Worm (Caenorhabditis elegans) whole organism, L2 larva: ENCODE data around the gene cest-24.
A peak's percentile ranks its signal among the peaks of the same experiment; 100 is the strongest.

Source experiments
- C34F6.9 ChIP-seq: fragments of 150-350 bp; optimal IDR thresholded peaks from 2 replicates; lab custom pipeline; 2014; ENCODE audit warnings: missing biosample characterization, missing genetic modification characterization
- F13H6.1 ChIP-seq: sonication (generic microtip); optimal IDR thresholded peaks from 2 replicates; lab custom pipeline; 2016; ENCODE audit warnings: missing genetic modification characterization, missing compliant biosample characterization
- Y55F3AM.14 ChIP-seq: fragments of 200-800 bp; sonication (Bioruptor generic); optimal IDR thresholded peaks from 2 replicates; lab custom pipeline; 2018; ENCODE audit warnings: mild to moderate bottlenecking, missing genetic modification characterization, missing compliant biosample characterization
- ZK546.5 ChIP-seq: sonication (generic microtip); optimal IDR thresholded peaks from 2 replicates; lab custom pipeline; 2017; ENCODE audit warnings: missing biosample characterization, missing genetic modification characterization
- alr-1 ChIP-seq: fragments of 150-350 bp; optimal IDR thresholded peaks from 2 replicates; lab custom pipeline; 2014; ENCODE audit warnings: missing biosample characterization, missing genetic modification characterization
- aly-2 ChIP-seq: fragments of 150-350 bp; optimal IDR thresholded peaks from 2 replicates; lab custom pipeline; 2014; ENCODE audit warnings: missing biosample characterization, missing genetic modification characterization
- blmp-1 ChIP-seq: sonication (generic microtip); optimal IDR thresholded peaks from 2 replicates; lab custom pipeline; 2017; ENCODE audit warnings: missing genetic modification characterization, mild to moderate bottlenecking, missing compliant biosample characterization, antibody characterized with exemption, moderate library complexity; ENCODE audit not compliant: insufficient read depth
- ceh-16 ChIP-seq: fragments of 150-350 bp; optimal IDR thresholded peaks from 2 replicates; lab custom pipeline; 2014; ENCODE audit warnings: missing biosample characterization, missing genetic modification characterization
- ceh-82 ChIP-seq: fragments of 150-350 bp; optimal IDR thresholded peaks from 2 replicates; lab custom pipeline; 2014; ENCODE audit warnings: missing biosample characterization, missing genetic modification characterization
- elt-1 ChIP-seq: fragments of 150-350 bp; optimal IDR thresholded peaks from 2 replicates; lab custom pipeline; 2014; ENCODE audit warnings: missing biosample characterization, missing genetic modification characterization
- elt-3 ChIP-seq: sonication (generic microtip); optimal IDR thresholded peaks from 2 replicates; lab custom pipeline; 2017; ENCODE audit warnings: missing biosample characterization, missing genetic modification characterization
- fos-1 ChIP-seq: fragments of 150-350 bp; optimal IDR thresholded peaks from 2 replicates; lab custom pipeline; 2014; ENCODE audit warnings: missing biosample characterization, missing genetic modification characterization
- gmeb-1 ChIP-seq: fragments of 150-350 bp; optimal IDR thresholded peaks from 2 replicates; lab custom pipeline; 2014; ENCODE audit warnings: missing biosample characterization, missing genetic modification characterization
- lin-11 ChIP-seq: fragments of 150-350 bp; sonication (generic microtip); optimal IDR thresholded peaks from 2 replicates; lab custom pipeline; 2014; ENCODE audit warnings: missing biosample characterization, missing genetic modification characterization, inconsistent platforms, mixed read lengths
- mab-5 ChIP-seq: fragments of 150-350 bp; optimal IDR thresholded peaks from 2 replicates; lab custom pipeline; 2014; ENCODE audit warnings: missing biosample characterization, missing genetic modification characterization
- nhr-10 ChIP-seq: sonication (generic microtip); optimal IDR thresholded peaks from 2 replicates; lab custom pipeline; 2017; ENCODE audit warnings: missing biosample characterization, missing genetic modification characterization
- nhr-11 ChIP-seq: fragments of 150-350 bp; optimal IDR thresholded peaks from 2 replicates; lab custom pipeline; 2014; ENCODE audit warnings: missing biosample characterization, missing genetic modification characterization
- nhr-12 ChIP-seq: fragments of 150-350 bp; optimal IDR thresholded peaks from 2 replicates; lab custom pipeline; 2014; ENCODE audit warnings: missing biosample characterization, missing genetic modification characterization
- nhr-129 ChIP-seq: fragments of 150-350 bp; optimal IDR thresholded peaks from 2 replicates; lab custom pipeline; 2014; ENCODE audit warnings: missing biosample characterization, missing genetic modification characterization
- nhr-21 ChIP-seq: fragments of 150-350 bp; optimal IDR thresholded peaks from 2 replicates; lab custom pipeline; 2014; ENCODE audit warnings: missing biosample characterization, missing genetic modification characterization
- nhr-23 ChIP-seq: fragments of 150-350 bp; optimal IDR thresholded peaks from 2 replicates; lab custom pipeline; 2014; ENCODE audit warnings: missing biosample characterization, missing genetic modification reagents, missing genetic modification characterization
- nhr-237 ChIP-seq: fragments of 150-350 bp; optimal IDR thresholded peaks from 2 replicates; lab custom pipeline; 2014; ENCODE audit warnings: missing biosample characterization, missing genetic modification characterization
- nhr-25 ChIP-seq: fragments of 150-350 bp; sonication (generic microtip); optimal IDR thresholded peaks from 3 replicates; lab custom pipeline; 2014; ENCODE audit warnings: missing biosample characterization, missing genetic modification characterization
- nhr-77 ChIP-seq: fragments of 150-350 bp; optimal IDR thresholded peaks from 2 replicates; lab custom pipeline; 2014; ENCODE audit warnings: missing biosample characterization, missing genetic modification characterization
- peb-1 ChIP-seq: fragments of 150-350 bp; optimal IDR thresholded peaks from 2 replicates; lab custom pipeline; 2014; ENCODE audit warnings: missing biosample characterization, missing genetic modification characterization
- sem-4 ChIP-seq: fragments of 150-350 bp; optimal IDR thresholded peaks from 2 replicates; lab custom pipeline; 2014; ENCODE audit warnings: missing biosample characterization, missing genetic modification reagents, missing genetic modification characterization
- skn-1 ChIP-seq: sonication (generic microtip); optimal IDR thresholded peaks from 2 replicates; lab custom pipeline; 2017; ENCODE audit warnings: missing biosample characterization, missing genetic modification characterization
- sma-3 ChIP-seq: sonication (generic microtip); optimal IDR thresholded peaks from 2 replicates; lab custom pipeline; 2016; ENCODE audit warnings: missing genetic modification reagents, missing genetic modification characterization, missing compliant biosample characterization
- sma-9 ChIP-seq, 2 experiments: fragments of 150-350 bp in 1 of 2; sonication (generic microtip) in 1 of 2; optimal IDR thresholded peaks; 2 replicates each; lab custom pipeline; 2014 to 2016; ENCODE audit warnings: missing genetic modification characterization in 2 of 2, mild to moderate bottlenecking in 1 of 2, missing biosample characterization in 1 of 2, missing compliant biosample characterization in 1 of 2, missing genetic modification reagents in 1 of 2, moderate library complexity in 1 of 2
- snpc-4 ChIP-seq: fragments of 150-350 bp; optimal IDR thresholded peaks from 2 replicates; lab custom pipeline; 2014; ENCODE audit warnings: missing biosample characterization, missing genetic modification characterization
- unc-39 ChIP-seq: fragments of 150-350 bp; optimal IDR thresholded peaks from 2 replicates; lab custom pipeline; 2014; ENCODE audit warnings: missing biosample characterization, missing genetic modification characterization
- unc-55 ChIP-seq: fragments of 150-350 bp; sonication (generic microtip); optimal IDR thresholded peaks from 3 replicates; lab custom pipeline; 2014; ENCODE audit warnings: missing biosample characterization, missing genetic modification reagents, missing genetic modification characterization
- unc-62 ChIP-seq: fragments of 150-350 bp; optimal IDR thresholded peaks from 2 replicates; lab custom pipeline; 2014; ENCODE audit warnings: missing biosample characterization, missing genetic modification reagents, missing genetic modification characterization
- zag-1 ChIP-seq: fragments of 150-350 bp; optimal IDR thresholded peaks from 2 replicates; lab custom pipeline; 2014; ENCODE audit warnings: missing biosample characterization, missing genetic modification characterization
- ztf-1 ChIP-seq: fragments of 200-800 bp; sonication (Bioruptor generic); conservative IDR thresholded peaks from 2 replicates; pipeline ENCODE4 v1.3.6; 2022; ENCODE audit warnings: missing genetic modification characterization, missing compliant biosample characterization
- ztf-11 ChIP-seq: sonication (generic microtip); optimal IDR thresholded peaks from 2 replicates; lab custom pipeline; 2017; ENCODE audit warnings: missing biosample characterization, missing genetic modification characterization

Gene cest-24

DNA sequence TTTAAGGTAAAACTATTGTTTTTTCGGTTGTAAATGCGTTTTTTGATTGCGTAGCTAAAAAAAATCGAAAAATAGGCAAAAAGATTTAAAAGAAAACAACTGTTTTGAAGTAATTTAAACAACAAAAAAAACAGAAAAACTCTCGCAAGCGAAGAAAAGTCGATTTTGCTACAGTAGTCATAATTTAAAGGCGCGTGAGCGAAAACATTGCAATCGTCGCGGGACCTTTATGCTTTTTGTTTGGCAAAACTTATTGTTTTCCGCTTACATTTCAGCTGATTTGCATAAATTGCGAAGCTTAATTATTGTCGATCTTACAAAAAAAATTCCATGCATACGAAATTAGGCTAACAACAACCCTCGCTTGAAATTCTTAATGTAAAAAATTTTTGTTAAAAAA, 48.8 kb upstream of the cest-24 start:
- no peak for TF ChIP-seq aly-2 (tag; lab: Kevin White, UChicago)
- no peak for TF ChIP-seq elt-1
- TF ChIP-seq ztf-11: no peak

DNA sequence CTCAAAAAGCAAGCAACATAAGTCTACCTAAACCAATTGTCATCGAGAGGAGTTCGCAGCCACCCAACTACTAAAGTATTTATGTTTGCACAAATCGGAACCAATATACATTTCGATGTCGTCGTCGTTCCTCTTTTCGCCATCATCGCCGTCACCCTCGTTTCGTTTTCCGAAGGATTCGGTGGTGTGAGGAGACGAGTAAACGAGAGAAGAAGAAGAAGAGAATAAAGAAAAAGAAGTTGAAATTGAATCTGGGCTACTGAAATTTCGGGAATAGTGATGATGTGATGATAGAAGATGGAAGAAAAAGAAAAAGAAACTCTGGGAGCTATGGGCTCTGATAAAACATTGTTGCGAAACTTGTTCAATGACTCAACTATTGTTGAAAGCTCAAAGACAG, 48.2 kb upstream of the cest-24 start:
- TF ChIP-seq unc-55 (GFP tag; lab: Kevin White, UChicago) (peak; percentile 39), nhr-129 (tag; lab: Kevin White, UChicago) (no peak), nhr-23 (tag; lab: Kevin White, UChicago) (no peak), unc-39 (tag; lab: Kevin White, UChicago) (no peak), snpc-4 (no peak), ceh-16 (tag; lab: Kevin White, UChicago) (no peak)

DNA sequence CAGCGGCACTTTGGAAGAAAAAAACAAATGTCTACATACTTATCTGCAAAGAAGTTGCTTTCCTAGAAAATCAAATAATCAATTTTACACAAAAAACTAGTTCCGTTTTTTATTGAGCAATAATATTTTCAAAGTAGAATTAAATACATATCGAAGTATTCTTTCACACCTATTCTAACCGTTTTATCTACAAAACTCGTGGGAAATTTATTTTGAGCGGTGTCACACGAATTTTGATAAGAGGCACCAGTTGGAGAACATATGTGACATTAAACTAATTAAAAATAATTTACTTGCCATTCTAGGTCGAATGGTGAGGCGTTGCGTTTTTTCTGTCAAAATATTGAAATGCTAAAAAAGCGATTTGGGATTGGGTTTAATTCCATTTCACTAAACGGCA, 47.8 kb upstream of the cest-24 start:
- TF ChIP-seq nhr-77 (tag; lab: Kevin White, UChicago): no peak
- TF ChIP-seq fos-1 (tag; lab: Kevin White, UChicago): peak; percentile 9
- TF ChIP-seq mab-5 (tag; lab: Kevin White, UChicago): no peak
- peak; percentile 12 for TF ChIP-seq C34F6.9 (tag; lab: Kevin White, UChicago)

DNA sequence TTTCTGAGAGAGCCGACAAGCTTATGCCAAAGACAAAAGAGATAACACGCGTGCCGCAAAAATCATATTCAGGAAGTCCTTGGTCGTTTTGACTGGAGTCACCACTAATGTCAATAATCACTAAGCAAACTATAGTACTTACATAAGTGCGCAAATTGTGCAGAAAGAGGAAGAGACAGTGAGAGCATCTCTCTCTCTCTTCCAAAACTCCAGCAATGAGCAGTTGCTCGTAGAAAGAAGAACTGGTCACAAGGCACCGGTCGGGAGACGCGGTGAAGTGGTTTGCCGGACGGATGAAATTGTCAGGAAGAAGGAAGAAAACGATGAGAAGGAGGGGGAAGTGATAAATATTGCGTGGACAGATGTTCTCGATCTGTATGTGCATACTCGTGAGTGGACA, 46.6 kb upstream of the cest-24 start:
- no peak for TF ChIP-seq nhr-11 (tag; lab: Kevin White, UChicago)
- no peak for TF ChIP-seq Y55F3AM.14 (GFP tag; lab: Kevin White, UChicago)
- TF ChIP-seq aly-2 (tag; lab: Kevin White, UChicago): no peak
- no peak for TF ChIP-seq blmp-1 (tag; lab: Kevin White, UChicago)
- no peak for TF ChIP-seq unc-62 (GFP tag; lab: Kevin White, UChicago)
- no peak for TF ChIP-seq elt-3 (tag; lab: Kevin White, UChicago)
- TF ChIP-seq skn-1: no peak
- TF ChIP-seq ztf-11: no peak
- TF ChIP-seq F13H6.1: peak; percentile 42
- no peak for TF ChIP-seq lin-11 (tag; lab: Kevin White, UChicago)
- no peak for TF ChIP-seq nhr-21 (tag; lab: Kevin White, UChicago)
- peak; percentile 18 for TF ChIP-seq mab-5 (tag; lab: Kevin White, UChicago)
- peak; percentile 16 for TF ChIP-seq C34F6.9 (tag; lab: Kevin White, UChicago)
- TF ChIP-seq nhr-23 (tag; lab: Kevin White, UChicago): no peak
- no peak for TF ChIP-seq nhr-10 (tag; lab: Kevin White, UChicago)
- peak; percentile 43 for TF ChIP-seq nhr-129 (tag; lab: Kevin White, UChicago)
- no peak for TF ChIP-seq sma-3 (GFP tag; lab: Kevin White, UChicago)
- TF ChIP-seq ceh-82 (tag; lab: Kevin White, UChicago): no peak
- TF ChIP-seq zag-1 (tag; lab: Kevin White, UChicago): no peak
- TF ChIP-seq sma-9 (GFP tag; optimal IDR thresholded peaks at IDR 0.05; lab: Kevin White, UChicago): peak; percentile 4
- no peak for TF ChIP-seq sma-9 (tag; optimal IDR thresholded peaks at IDR 0.05; lab: Kevin White, UChicago)

DNA sequence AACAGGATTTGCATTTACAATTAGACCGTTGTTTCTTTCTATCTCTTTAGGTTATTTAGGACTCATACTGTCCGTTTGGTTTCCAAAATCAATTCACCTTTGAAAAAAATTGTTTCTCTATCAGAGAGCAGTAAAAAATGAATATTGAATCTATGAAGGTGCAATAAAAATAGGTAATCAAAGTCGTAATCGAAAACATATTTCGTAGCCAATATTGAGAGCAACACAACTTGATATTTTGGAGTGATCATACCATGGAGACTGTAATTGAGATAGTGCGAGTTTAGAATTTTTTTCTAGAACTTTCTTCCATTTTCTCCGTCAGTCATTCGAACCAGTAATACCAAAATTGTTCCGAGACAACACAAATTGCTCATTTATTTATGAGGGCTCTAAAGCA, 46.2 kb upstream of the cest-24 start, which contains the start of gene F31F7.2:
Gene F31F7.2, plus strand, starts transcription at position 301 of the 400 bp plus-strand sequence.
- TF ChIP-seq sem-4 (tag; lab: Kevin White, UChicago) (no peak), gmeb-1 (tag; lab: Kevin White, UChicago) (no peak), sma-9 (GFP tag; optimal IDR thresholded peaks at IDR 0.05; lab: Kevin White, UChicago) (no peak), sma-9 (tag; optimal IDR thresholded peaks at IDR 0.05; lab: Kevin White, UChicago) (no peak), aly-2 (tag; lab: Kevin White, UChicago) (no peak), C34F6.9 (tag; lab: Kevin White, UChicago) (no peak), nhr-12 (no peak), peb-1 (tag; lab: Kevin White, UChicago) (no peak), ceh-82 (tag; lab: Kevin White, UChicago) (no peak), ZK546.5 (no peak), elt-1 (no peak), nhr-129 (tag; lab: Kevin White, UChicago) (no peak), nhr-25 (no peak), nhr-237 (no peak), lin-11 (tag; lab: Kevin White, UChicago) (no peak), ztf-1 (GFP tag; lab: Robert Waterston, UW) (no peak), F13H6.1 (no peak), alr-1 (tag; lab: Kevin White, UChicago) (no peak), unc-39 (tag; lab: Kevin White, UChicago) (no peak)
- TF ChIP-seq, all 48 proteins: peak for 0
